Worm (Caenorhabditis elegans): ENCODE results near the gene col-143.

Gene col-143

DNA sequence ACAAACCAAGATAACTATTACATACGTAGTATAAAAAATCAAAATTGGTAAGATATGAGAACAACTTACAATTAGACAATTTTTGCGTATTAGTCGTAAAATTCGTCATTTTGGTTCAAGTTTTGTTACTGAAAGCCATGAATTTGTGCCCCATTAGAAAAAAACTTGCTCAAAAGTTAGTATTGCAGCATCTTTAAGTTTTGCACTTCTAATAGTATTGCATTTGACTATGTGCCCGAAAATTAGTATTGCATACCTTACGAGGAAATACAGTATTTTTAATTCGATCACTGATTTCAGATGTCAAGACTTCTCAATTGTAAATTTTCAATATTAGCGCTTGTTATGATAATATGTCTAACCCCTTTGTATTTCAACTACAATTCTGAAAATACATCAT, 13.9 kb upstream of the col-143 start, which contains the start of gene T15B7.8:
T15B7.8 (plus strand) TSS at position 301 of the 400 bp plus-strand sequence.
- TF ChIP-seq unc-62 (GFP tag; optimal IDR thresholded peaks at IDR 0.05): no peak

DNA sequence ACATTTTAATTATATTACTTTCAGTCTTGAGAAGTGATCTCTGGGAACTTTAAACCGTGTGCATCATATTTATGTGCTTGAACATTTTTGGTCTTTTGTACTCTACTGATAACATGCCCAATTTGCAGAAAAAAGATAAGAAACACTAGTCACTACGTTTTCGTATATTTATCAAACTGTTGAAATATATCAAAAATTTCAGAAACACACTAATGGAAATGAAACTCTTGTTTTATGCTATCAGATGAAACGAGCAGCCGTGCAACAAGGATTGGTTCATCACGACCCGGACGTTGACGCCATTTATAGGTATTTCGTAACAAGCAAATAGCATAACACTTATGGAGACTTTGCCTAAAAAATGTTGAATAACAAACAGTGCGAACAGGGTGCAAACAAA, 12.0 kb upstream of the col-143 start:
- TF ChIP-seq unc-62 (GFP tag; optimal IDR thresholded peaks at IDR 0.05): no peak

DNA sequence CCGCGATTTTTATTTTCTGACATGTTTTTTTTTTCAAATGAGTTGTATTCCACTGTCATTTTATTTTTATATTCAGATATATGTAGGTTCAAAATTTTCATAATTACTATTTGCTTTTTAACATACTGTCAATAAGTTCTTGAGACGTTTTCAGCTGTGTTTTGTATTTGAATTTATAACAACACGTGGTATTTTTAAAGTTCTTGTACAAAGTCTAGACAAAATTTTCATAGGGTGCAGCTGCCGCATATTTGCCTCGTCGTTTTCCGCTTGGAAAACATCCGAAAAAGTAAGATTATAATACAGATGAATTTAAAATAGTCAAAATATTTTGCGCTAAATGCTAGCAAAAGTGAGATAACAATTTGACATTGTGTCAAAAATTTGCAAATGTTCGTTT, 6.6 kb upstream of the col-143 start, which contains the start of gene dmsr-15:
dmsr-15 (minus strand) TSS at position 101 of the 400 bp plus-strand sequence.
- no peak for TF ChIP-seq unc-62 (GFP tag; optimal IDR thresholded peaks at IDR 0.05)

DNA sequence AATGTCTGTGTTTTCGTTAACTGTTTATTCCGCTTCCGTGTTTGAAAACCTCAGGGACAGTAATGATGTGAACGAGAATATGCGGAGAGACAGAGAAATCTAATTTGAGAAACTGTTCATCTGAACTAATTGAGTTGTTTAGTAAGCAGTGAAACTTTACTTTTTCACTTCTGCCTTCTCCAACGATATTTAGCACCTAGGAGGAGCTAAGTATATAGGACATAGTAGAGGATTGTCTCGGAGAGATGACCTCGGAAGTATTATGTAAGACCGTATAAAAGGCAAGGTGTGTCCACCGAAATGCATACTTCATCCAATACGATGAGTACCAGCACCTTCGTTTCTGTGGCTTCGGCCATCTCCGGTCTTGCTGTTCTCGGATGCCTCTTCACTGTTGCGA, 6.0 kb upstream of the col-143 start, which contains the start of gene col-141:
col-141 (plus strand) TSS at position 301 of the 400 bp plus-strand sequence.
- TF ChIP-seq unc-62 (GFP tag; optimal IDR thresholded peaks at IDR 0.05): no peak

DNA sequence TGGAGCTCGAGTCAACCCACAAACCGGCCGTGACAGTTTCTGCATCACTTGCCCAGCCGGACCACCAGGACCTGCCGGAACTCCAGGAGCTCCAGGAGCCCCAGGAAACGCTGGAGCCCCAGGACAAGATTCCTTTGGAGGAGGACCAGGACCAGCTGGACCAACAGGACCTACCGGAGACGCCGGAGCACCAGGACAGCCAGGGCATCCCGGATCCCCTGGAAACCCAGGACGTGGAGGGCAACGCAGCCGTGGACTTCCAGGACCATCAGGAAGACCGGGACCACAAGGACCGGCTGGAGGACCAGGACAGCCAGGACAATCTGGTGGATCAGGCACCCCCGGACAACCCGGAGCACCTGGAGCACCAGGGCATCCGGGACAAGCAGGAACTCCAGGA, 5.4 kb upstream of the col-143 start:
- TF ChIP-seq unc-62 (GFP tag; optimal IDR thresholded peaks at IDR 0.05): no peak

DNA sequence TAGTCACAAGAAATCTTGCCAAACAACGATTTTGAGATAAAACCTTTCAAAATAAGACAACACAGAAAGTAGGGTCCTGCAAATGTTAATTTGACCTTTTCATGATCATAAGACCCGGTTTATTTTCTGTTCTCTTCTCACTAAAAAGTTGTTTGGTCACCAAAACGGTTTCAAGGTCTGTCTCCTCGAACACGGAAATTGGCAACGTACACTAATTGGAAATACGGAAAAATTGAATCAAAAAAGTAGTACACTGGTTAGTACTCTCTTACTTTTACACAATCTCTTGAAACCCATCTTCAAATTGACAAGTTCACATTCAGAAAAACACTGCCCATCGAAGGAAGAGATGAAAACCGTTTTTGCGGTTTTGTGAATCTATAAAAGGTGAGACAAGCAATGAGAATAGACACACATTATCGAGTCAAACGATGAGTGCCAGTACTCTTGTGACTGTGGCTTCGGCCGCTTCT, 4.6 kb upstream of the col-143 start, which contains the start of gene col-142:
col-142 (plus strand) TSS at position 423 of the 473 bp plus-strand sequence.
- no peak for TF ChIP-seq unc-62 (GFP tag; optimal IDR thresholded peaks at IDR 0.05)

DNA sequence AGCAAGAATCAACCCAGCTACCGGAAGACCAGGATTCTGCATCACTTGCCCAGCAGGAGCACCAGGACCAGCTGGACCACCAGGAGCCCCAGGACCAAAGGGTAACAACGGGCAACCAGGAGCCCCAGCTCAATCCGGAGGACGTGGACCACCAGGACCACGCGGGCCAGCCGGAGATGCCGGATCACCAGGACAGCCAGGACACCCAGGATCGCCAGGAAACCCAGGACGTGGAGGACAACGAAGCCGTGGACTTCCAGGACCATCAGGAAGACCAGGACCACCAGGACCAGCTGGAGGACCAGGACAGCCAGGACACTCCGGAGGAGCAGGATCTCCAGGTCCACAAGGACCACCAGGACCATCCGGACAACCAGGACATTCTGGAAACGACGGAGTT, 3.9 kb upstream of the col-143 start:
- no peak for TF ChIP-seq unc-62 (GFP tag; optimal IDR thresholded peaks at IDR 0.05)

DNA sequence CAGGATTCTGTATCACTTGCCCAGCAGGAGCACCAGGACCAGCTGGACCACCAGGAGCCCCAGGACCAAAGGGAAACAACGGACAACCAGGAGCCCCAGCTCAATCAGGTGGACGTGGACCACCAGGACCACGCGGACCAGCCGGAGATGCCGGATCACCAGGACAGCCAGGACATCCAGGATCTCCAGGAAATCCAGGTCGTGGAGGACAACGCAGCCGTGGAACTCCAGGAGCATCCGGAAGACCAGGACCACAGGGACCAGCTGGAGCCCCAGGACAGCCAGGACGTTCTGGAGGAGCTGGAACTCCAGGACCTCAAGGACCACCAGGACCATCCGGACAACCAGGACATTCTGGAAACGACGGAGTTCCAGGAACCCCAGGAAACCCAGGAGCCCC, 601 bp downstream of the col-143 start:
- TF ChIP-seq unc-62 (GFP tag; optimal IDR thresholded peaks at IDR 0.05): no peak

DNA sequence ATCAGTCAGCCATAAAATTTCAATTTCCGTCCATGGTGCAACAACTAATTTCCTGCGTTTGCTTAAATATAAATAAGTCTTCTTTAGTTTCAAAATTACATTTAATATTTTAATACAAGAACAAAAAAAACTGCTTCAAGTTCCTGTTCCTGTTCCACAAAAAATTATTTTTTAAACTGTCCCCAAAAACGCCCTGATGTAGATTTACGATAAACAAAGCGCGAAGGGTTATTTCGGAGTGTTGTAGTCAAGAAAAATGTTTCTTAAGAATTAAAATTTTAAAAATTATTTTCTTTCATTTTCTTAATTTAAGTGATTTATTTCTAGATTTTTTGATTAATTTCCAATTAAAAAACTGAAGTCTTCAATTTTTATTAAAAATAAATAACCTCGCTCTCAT, 3.2 kb downstream of the col-143 start, which contains the start of gene T15B7.15:
T15B7.15 (minus strand) TSS at position 67 of the 400 bp plus-strand sequence.
- TF ChIP-seq unc-62 (GFP tag; optimal IDR thresholded peaks at IDR 0.05): no peak

DNA sequence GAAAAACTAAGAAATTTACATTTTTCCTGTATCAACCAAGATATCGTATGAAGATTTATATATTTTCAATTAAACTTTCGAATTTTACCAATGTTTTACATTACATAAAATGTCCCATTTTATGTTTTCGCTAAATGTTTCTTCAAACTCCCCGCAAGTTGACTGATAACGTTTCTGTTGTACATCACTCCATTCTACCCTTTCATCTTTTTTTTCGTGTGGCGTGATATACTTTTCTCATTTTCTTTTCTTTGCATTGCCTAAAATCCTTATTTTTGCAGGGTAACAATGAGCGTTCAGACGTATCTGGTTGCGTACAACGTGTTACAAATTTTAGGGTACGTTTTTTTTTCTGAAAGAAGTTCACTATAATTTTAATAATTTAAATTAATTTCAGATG, 3.6 kb downstream of the col-143 start, which contains the start of gene hpo-8:
hpo-8 (plus strand) TSS at position 282 of the 400 bp plus-strand sequence.
- no peak for TF ChIP-seq unc-62 (GFP tag; optimal IDR thresholded peaks at IDR 0.05)

DNA sequence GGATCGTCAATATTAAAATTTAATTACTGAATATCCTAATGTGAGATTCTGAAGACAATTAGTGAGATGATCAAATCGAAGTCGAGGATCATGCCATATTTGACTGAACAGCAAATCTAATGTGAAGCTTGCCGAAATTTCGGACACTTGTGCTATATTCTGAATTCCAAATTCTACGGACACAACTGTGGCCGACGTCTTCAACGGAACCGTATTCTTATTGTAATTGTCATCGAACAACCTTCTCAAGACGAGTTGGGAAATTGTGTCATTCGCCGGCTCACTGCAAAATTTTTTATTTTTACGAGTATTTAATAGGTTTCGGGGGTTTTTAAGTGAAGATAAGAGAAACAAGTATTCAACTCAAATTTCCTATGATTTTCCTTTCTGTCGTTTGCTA, 7.0 kb downstream of the col-143 start, which contains the start of gene T15B7.1:
T15B7.1 (plus strand) TSS at position 301 of the 400 bp plus-strand sequence.
- no peak for TF ChIP-seq unc-62 (GFP tag; optimal IDR thresholded peaks at IDR 0.05)

DNA sequence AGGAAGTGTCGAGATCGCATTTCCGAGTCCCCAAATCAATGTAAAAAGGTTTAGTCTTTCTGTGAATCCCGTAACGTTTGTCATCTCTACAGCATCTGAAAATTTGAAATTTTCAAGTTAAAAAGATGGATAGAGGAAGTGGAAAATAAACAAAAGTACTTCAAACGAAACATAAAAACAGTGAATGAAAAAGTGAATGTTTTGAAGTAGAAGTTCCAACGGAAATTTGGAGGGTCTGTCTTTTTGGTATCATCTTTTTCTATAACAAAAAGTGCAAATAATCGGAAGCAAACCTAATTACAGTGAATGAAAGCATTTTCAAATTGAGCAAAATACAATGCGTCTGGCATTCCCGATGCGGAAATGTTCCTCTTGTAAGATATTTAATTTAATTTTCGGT, 11.1 kb downstream of the col-143 start, which contains the start of gene lgc-54:
lgc-54 (minus strand) TSS at position 101 of the 400 bp plus-strand sequence.
- TF ChIP-seq unc-62 (GFP tag; optimal IDR thresholded peaks at IDR 0.05): no peak

DNA sequence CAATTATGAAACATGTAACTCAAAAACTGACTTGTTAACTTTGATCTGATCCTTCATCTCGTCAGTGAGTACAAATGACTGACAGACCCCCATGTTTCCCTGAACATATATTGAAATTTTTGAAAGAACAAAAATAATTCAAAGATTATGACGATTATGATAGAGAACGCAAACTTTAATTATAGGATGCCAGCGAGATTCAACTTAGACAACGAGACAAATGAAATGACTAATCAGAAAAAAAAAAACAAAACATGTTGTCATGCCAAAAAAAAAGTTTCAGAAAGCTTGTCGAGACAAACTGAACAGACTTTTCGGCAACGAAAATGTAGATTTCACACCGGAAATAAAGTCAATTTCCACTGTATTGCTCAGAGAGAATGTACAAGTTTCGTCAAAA, 19.3 kb downstream of the col-143 start, which contains the start of gene gpa-10:
gpa-10 (minus strand) TSS at position 101 of the 400 bp plus-strand sequence.
- no peak for TF ChIP-seq unc-62 (GFP tag; optimal IDR thresholded peaks at IDR 0.05)

DNA sequence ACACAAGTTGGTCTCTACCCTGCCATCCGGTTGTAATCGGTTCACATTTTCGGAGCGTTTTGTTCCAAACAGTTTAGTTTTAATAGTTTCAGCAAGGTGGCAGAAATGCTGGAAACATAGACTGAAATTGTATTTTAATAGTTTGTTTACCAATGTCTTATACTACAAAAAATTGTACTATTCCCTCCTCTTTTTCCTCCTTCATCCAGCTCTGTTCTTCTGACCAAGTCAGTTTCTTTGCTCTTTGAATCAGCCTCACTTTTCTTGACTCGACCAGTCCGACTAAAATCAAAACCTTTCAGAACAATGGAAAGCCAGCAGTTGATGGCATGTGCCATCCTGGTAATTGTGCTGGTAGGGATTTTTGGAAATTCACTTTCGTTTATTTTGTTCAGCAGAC, 34.6 kb downstream of the col-143 start, which contains the start of gene frpr-18:
frpr-18 (plus strand) TSS at position 301 of the 400 bp plus-strand sequence.
- no peak for TF ChIP-seq unc-62 (GFP tag; optimal IDR thresholded peaks at IDR 0.05)

DNA sequence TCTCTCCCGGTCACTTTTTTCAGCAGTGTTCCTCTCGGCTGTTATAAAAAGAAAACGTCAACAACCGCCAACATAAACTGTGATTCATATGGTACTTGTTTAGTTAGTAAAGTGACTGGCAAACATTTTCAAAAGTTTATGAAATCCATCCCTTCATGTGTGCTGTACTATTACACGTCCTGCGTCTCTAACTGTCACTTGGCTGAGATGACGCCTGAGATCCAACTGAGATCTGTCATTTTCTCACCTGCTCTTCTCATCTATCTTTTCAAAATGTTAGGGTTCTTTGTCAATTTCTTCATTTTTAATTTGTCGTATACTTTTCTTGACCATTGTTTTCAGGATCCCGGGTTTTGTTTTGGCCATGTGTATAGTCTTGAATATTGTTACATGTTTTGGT, 39.3 kb downstream of the col-143 start:
- TF ChIP-seq unc-62 (GFP tag; optimal IDR thresholded peaks at IDR 0.05): no peak

DNA sequence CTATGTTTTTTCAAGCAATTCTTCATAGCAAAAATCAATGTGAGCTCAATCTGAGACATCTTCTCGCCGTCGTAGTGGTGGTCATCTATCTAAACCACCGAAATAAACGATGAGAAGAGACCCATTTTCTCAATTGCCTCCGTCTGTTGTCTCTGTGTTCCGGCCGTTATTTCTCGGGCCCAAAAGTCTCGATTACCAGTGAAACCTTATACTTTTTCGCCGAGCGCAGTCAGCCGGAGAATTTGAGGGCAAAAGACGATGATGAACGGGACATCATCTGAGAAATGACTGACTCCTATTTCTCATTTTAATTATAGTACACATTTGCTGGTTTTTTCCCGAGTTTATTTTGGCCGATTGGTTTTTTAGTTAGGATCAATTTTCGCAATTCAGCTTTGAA, 40.4 kb downstream of the col-143 start:
- TF ChIP-seq unc-62 (GFP tag; optimal IDR thresholded peaks at IDR 0.05): no peak

DNA sequence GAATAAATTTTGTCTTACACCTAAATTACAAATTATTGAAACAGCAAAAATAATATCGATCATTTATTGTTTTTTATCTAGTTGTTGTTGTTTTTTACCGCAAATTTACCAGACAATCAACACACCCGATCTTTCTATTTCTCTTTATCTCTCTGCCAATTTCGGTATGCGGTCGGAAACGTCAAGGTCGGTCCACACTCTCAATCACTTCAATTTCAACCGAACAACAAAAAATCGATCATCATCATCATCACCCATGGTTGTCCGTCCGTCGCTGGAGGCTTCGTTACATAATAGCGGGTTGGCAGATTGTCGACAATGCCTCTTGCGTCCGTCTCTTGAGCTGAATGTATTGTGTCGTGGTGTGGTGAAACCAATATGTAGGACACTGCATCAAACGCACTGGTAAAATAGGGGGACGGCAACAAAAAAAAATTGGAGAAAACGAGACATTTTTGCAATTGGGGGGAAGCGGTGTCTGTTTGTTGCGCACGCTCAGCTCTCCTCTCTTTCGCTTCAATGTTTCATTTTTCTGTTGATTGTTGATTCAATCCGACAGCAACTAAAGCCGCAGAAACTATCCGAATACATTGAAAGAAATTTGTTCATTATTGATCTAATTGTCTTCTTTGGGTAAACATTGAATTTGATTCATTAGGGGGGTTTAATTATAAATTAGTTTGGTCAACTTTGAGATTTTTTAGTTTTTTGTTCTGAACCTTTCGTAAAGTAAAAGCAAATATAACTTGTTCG, 41.5 kb downstream of the col-143 start:
- no peak for TF ChIP-seq unc-62 (GFP tag; optimal IDR thresholded peaks at IDR 0.05)
